Fruit fly (Drosophila melanogaster): ENCODE measurements around the gene CG9917.
A peak's percentile ranks its signal among the peaks of the same experiment; 100 is the strongest.

Gene CG9917

DNA sequence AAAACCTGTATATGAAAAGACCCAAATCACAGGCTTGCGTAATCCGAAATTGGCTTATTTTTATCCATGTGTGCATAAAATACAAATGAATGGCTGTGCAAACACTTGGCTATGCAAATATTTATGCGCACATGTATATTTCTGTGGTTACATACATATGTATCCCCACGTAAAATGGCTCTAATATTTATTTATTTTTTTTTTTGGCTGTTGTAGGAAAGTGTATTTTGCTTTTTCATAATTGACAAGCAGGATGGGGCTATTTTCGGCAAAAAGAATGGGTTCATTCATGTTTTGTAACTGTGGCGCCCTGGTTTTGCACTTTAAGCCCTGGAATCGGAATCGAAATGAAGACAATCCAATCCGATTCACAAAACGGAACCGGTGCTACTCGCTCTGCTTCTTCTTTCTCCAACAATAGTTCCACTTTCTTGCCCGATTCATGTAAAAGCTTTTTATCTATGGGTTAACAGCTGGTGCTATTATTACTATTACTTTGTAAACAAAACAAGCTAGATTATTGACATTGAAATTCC lies 12.1 kb upstream of the CG9917 start (continued):
- peak; percentile 5 for TF ChIP-seq CG8290 (GFP tag; optimal IDR thresholded peaks at IDR 0.05)
- peak in 1 of 2 experiments; percentile 79 for TF ChIP-seq CG8290 (tag; optimal IDR thresholded peaks at IDR 0.05)
- TF ChIP-seq CG7357 (GFP tag; IDR thresholded peaks at IDR 0.05), result peak; percentile 55; the same call in 1 of the 3 replicates
- no peak for TF ChIP-seq CrebB (tag; optimal IDR thresholded peaks at IDR 0.05)
- no peak for TF ChIP-seq Hey (tag; optimal IDR thresholded peaks at IDR 0.05)
- TF ChIP-seq CG4730 (GFP tag; IDR thresholded peaks at IDR 0.05), result peak; percentile 59
- TF ChIP-seq CG7786 (GFP tag; optimal IDR thresholded peaks at IDR 0.05), result peak; percentile 66
- TF ChIP-seq nerfin-2 (GFP tag; IDR thresholded peaks at IDR 0.05; ENCODE audit: partially characterized antibody), result no peak
- peak; percentile 53 for TF ChIP-seq CG11398 (GFP tag; optimal IDR thresholded peaks at IDR 0.05)
- TF ChIP-seq CG43689 (GFP tag; IDR thresholded peaks at IDR 0.05), result no peak
- no peak for TF ChIP-seq pita (GFP tag; optimal IDR thresholded peaks at IDR 0.05)
- no peak for TF ChIP-seq CG15479 (GFP tag; optimal IDR thresholded peaks at IDR 0.05)
- TF ChIP-seq CG10462 (GFP tag; optimal IDR thresholded peaks at IDR 0.05), result peak; percentile 21
- peak; percentile 83 for TF ChIP-seq stc (GFP tag; IDR thresholded peaks at IDR 0.05)
- peak; percentile 70 for TF ChIP-seq sisA (GFP tag; IDR thresholded peaks at IDR 0.05)
- peak; percentile 77; the same call in 2 of the 3 replicates for TF ChIP-seq CG11456 (GFP tag; IDR thresholded peaks at IDR 0.05)
- peak; percentile 63 for TF ChIP-seq CG1233 (GFP tag; optimal IDR thresholded peaks at IDR 0.05)
- TF ChIP-seq Ravus (GFP tag; IDR thresholded peaks at IDR 0.05), result peak; percentile 49; the same call in 1 of the 2 replicates
- TF ChIP-seq CG10979 (tag; optimal IDR thresholded peaks at IDR 0.05), result peak; percentile 21
- TF ChIP-seq Sry-β (GFP tag; optimal IDR thresholded peaks at IDR 0.05), result no peak
- peak; percentile 38 for TF ChIP-seq nau (GFP tag; optimal IDR thresholded peaks at IDR 0.05)
- TF ChIP-seq CG10321 (GFP tag; IDR thresholded peaks at IDR 0.05), result peak; percentile 50; the same call in 1 of the 2 replicates
- peak; percentile 38 for TF ChIP-seq crc (GFP tag; optimal IDR thresholded peaks at IDR 0.05)
- peak; percentile 57 for TF ChIP-seq CG2712 (tag; optimal IDR thresholded peaks at IDR 0.05)
- no peak for TF ChIP-seq CG16813 (GFP tag; IDR thresholded peaks at IDR 0.05; ENCODE audit: partially characterized antibody)
- TF ChIP-seq sug (tag; optimal IDR thresholded peaks at IDR 0.05), result peak; percentile 55
- TF ChIP-seq abd-A (tag; optimal IDR thresholded peaks at IDR 0.05), result no peak
- no peak for TF ChIP-seq CG34224 (GFP tag; IDR thresholded peaks at IDR 0.05; ENCODE audit: partially characterized antibody)
- TF ChIP-seq CG10654 (GFP tag; optimal IDR thresholded peaks at IDR 0.05), result peak; percentile 56
- no peak for TF ChIP-seq Taf1 (GFP tag; IDR thresholded peaks at IDR 0.05)
- TF ChIP-seq Hr78 (GFP tag; optimal IDR thresholded peaks at IDR 0.05), result no peak
- peak; percentile 14; the same call in 1 of the 2 replicates for TF ChIP-seq tna (GFP tag; IDR thresholded peaks at IDR 0.05; ENCODE audit: partially characterized antibody)
- peak; percentile 93 for TF ChIP-seq Ets65A (GFP tag)
- no peak for TF ChIP-seq CG7963 (GFP tag; IDR thresholded peaks at IDR 0.05; ENCODE audit: partially characterized antibody)
- TF ChIP-seq CG10267 (tag; optimal IDR thresholded peaks at IDR 0.05), result peak; percentile 25
- TF ChIP-seq CG30403 (GFP tag; optimal IDR thresholded peaks at IDR 0.05), result peak; percentile 80
- peak; percentile 49 for TF ChIP-seq Mes4 (GFP tag; optimal IDR thresholded peaks at IDR 0.05)
- peak; percentile 76 for TF ChIP-seq HLH54F (GFP tag; optimal IDR thresholded peaks at IDR 0.05)
- peak; percentile 90 for TF ChIP-seq CG17385 (GFP tag; optimal IDR thresholded peaks at IDR 0.05)
- TF ChIP-seq lab (GFP tag; optimal IDR thresholded peaks at IDR 0.05), result peak; percentile 84
- 0 out of 2 replicates have a peak, but pooled peaks have one; percentile 21 for TF ChIP-seq aop (GFP tag; IDR thresholded peaks at IDR 0.05)
- peak; percentile 58 for TF ChIP-seq onecut (GFP tag; IDR thresholded peaks at IDR 0.05)
- peak; percentile 52 for TF ChIP-seq eyg (GFP tag; optimal IDR thresholded peaks at IDR 0.05)
- no peak for TF ChIP-seq ftz-f1 (GFP tag; optimal IDR thresholded peaks at IDR 0.05)
- no peak for TF ChIP-seq salm (tag; optimal IDR thresholded peaks at IDR 0.05)
- 0 out of 2 replicates have a peak, but pooled peaks have one; percentile 50 for TF ChIP-seq toy (GFP tag; IDR thresholded peaks at IDR 0.05)
- TF ChIP-seq Ets97D (GFP tag; optimal IDR thresholded peaks at IDR 0.05), result peak; percentile 39
- peak; percentile 95 for TF ChIP-seq Med (GFP tag)
- peak; percentile 12 for TF ChIP-seq MTF-1 (GFP tag; optimal IDR thresholded peaks at IDR 0.05; ENCODE audit: borderline replicate concordance)
- peak; percentile 4 for TF ChIP-seq ac (GFP tag; optimal IDR thresholded peaks at IDR 0.05)
